Worm (Caenorhabditis elegans) whole organism, L2 larva: Measurements from ENCODE around the gene col-151.

Experiments
- ZK546.5 ChIP-seq: sonication (generic microtip); optimal IDR thresholded peaks from 2 replicates; lab custom pipeline; 2017; ENCODE audit warnings: missing biosample characterization, missing genetic modification characterization
- blmp-1 ChIP-seq: sonication (generic microtip); optimal IDR thresholded peaks from 2 replicates; lab custom pipeline; 2017; ENCODE audit warnings: missing genetic modification characterization, mild to moderate bottlenecking, missing compliant biosample characterization, antibody characterized with exemption, moderate library complexity; ENCODE audit not compliant: insufficient read depth
- ceh-82 ChIP-seq: fragments of 150-350 bp; optimal IDR thresholded peaks from 2 replicates; lab custom pipeline; 2014; ENCODE audit warnings: missing biosample characterization, missing genetic modification characterization
- elt-1 ChIP-seq: fragments of 150-350 bp; optimal IDR thresholded peaks from 2 replicates; lab custom pipeline; 2014; ENCODE audit warnings: missing biosample characterization, missing genetic modification characterization
- gmeb-1 ChIP-seq: fragments of 150-350 bp; optimal IDR thresholded peaks from 2 replicates; lab custom pipeline; 2014; ENCODE audit warnings: missing biosample characterization, missing genetic modification characterization
- nhr-12 ChIP-seq: fragments of 150-350 bp; optimal IDR thresholded peaks from 2 replicates; lab custom pipeline; 2014; ENCODE audit warnings: missing biosample characterization, missing genetic modification characterization
- nhr-21 ChIP-seq: fragments of 150-350 bp; optimal IDR thresholded peaks from 2 replicates; lab custom pipeline; 2014; ENCODE audit warnings: missing biosample characterization, missing genetic modification characterization
- nhr-237 ChIP-seq: fragments of 150-350 bp; optimal IDR thresholded peaks from 2 replicates; lab custom pipeline; 2014; ENCODE audit warnings: missing biosample characterization, missing genetic modification characterization
- snpc-4 ChIP-seq: fragments of 150-350 bp; optimal IDR thresholded peaks from 2 replicates; lab custom pipeline; 2014; ENCODE audit warnings: missing biosample characterization, missing genetic modification characterization

DNA sequence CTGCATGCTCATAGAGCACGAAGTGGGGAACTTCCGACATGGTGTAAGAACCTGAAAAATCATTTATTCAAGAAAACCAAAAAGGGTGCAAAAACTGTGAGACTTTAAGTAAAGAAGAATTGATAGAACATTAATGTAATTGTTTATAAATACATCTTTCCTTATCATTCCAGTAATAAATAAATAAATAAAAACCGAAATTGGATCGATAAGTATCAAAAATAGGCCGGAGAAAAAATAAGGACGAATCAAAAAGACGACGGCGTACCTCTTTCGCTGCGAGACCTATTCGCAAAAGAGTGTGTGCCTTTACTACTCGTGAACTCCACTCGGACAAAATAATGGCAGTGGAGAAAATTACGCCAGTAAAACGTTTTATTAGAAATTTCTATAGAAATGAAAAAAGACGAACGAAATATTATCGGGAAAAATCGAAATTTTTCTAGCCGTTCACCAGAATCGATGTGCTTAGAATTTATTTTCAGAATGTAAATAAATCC is 42.0 kb downstream of the col-151 start, which contains the start of gene nol-56:
- peak; percentile 67 for TF ChIP-seq nhr-21 (tag; lab: Kevin White, UChicago)
- no peak for TF ChIP-seq nhr-12 (tag; lab: Kevin White, UChicago)
- no peak for TF ChIP-seq nhr-237 (tag; lab: Kevin White, UChicago)
- TF ChIP-seq blmp-1 (tag; lab: Kevin White, UChicago) = peak; percentile 26
- no peak for TF ChIP-seq ceh-82 (tag; lab: Kevin White, UChicago)
- TF ChIP-seq snpc-4 (tag; lab: Kevin White, UChicago) = peak; percentile 70
- TF ChIP-seq elt-1 (tag; lab: Kevin White, UChicago) = no peak
- TF ChIP-seq ZK546.5 = peak; percentile 41
- TF ChIP-seq gmeb-1 = peak; percentile 85
